Worm (Caenorhabditis elegans) whole organism, dauer: ENCODE data around the gene eat-17.

ENCODE experiments used
- unc-62 ChIP-seq: sonication (generic microtip); optimal IDR thresholded peaks from 2 replicates; lab custom pipeline; 2017; ENCODE audit warnings: missing biosample characterization, missing genetic modification reagents, missing genetic modification characterization

The eat-17 gene

ce11 chrX:16406632-16407031 is 10.0 kb downstream of the eat-17 start:
- no peak for TF ChIP-seq unc-62 (GFP tag; lab: Kevin White, UChicago)

- TF ChIP-seq unc-62 (GFP tag; lab: Kevin White, UChicago), result no peak
Observed at ce11 chrX:16404815-16405214, 11.8 kb downstream of the eat-17 start.

ce11 chrX:16403424-16403823 is 13.2 kb downstream of the eat-17 start:
- TF ChIP-seq unc-62 (GFP tag; lab: Kevin White, UChicago), result no peak

- no peak for TF ChIP-seq unc-62 (GFP tag; lab: Kevin White, UChicago)
Observed at ce11 chrX:16402787-16403186, 13.9 kb downstream of the eat-17 start.

- no peak for TF ChIP-seq unc-62 (GFP tag; lab: Kevin White, UChicago)
Observed at ce11 chrX:16402303-16402702, 14.3 kb downstream of the eat-17 start.

ce11 chrX:16400897-16401296 is 15.7 kb downstream of the eat-17 start:
- TF ChIP-seq unc-62 (GFP tag; lab: Kevin White, UChicago), result no peak

- TF ChIP-seq unc-62 (GFP tag; lab: Kevin White, UChicago), result no peak
Observed at ce11 chrX:16398420-16398925, 18.2 kb downstream of the eat-17 start, which contains the start of gene F01G12.18. Gene F01G12.18 (minus strand): TSS chrX:16398470.

ce11 chrX:16392107-16392506 is 24.5 kb downstream of the eat-17 start:
- no peak for TF ChIP-seq unc-62 (GFP tag; lab: Kevin White, UChicago)

ce11 chrX:16391110-16391509 is 25.5 kb downstream of the eat-17 start:
- no peak for TF ChIP-seq unc-62 (GFP tag; lab: Kevin White, UChicago)

ce11 chrX:16389973-16390372 is 26.7 kb downstream of the eat-17 start:
- no peak for TF ChIP-seq unc-62 (GFP tag; lab: Kevin White, UChicago)

ce11 chrX:16389273-16389672 is 27.4 kb downstream of the eat-17 start, which contains the start of gene let-2:
Gene let-2 (minus strand): TSS chrX:16389340.
- TF ChIP-seq unc-62 (GFP tag; lab: Kevin White, UChicago), result no peak

ce11 chrX:16388362-16388761 is 28.3 kb downstream of the eat-17 start:
- no peak for TF ChIP-seq unc-62 (GFP tag; lab: Kevin White, UChicago)

- no peak for TF ChIP-seq unc-62 (GFP tag; lab: Kevin White, UChicago)
Observed at ce11 chrX:16387690-16388361, 28.8 kb downstream of the eat-17 start.

- TF ChIP-seq unc-62 (GFP tag; lab: Kevin White, UChicago), result no peak
Observed at ce11 chrX:16387206-16387605, 29.4 kb downstream of the eat-17 start.

- no peak for TF ChIP-seq unc-62 (GFP tag; lab: Kevin White, UChicago)
Observed at ce11 chrX:16384010-16384409, 32.6 kb downstream of the eat-17 start.

ce11 chrX:16383084-16383483 is 33.6 kb downstream of the eat-17 start:
- no peak for TF ChIP-seq unc-62 (GFP tag; lab: Kevin White, UChicago)

- TF ChIP-seq unc-62 (GFP tag; lab: Kevin White, UChicago), result no peak
Observed at ce11 chrX:16381908-16382307, 34.7 kb downstream of the eat-17 start.
